Fruit fly (Drosophila melanogaster) whole organism, pupa: ENCODE data around the gene galla-2.

ENCODE experiments used
- CG10348 ChIP-seq: fragments of 200-800 bp; sonication (Bioruptor generic); IDR thresholded peaks from 2 replicates; pipeline ENCODE4 v1.3.6; 2022; ENCODE audit warnings: missing biosample characterization, missing genetic modification characterization
- CG12605 ChIP-seq: fragments of 200-800 bp; sonication (Bioruptor generic); IDR thresholded peaks from 2 replicates; pipeline ENCODE4 v1.3.6; 2022; ENCODE audit warnings: missing biosample characterization, missing genetic modification characterization
- CG13204 ChIP-seq: fragments of 200-800 bp; sonication (Bioruptor generic); optimal IDR thresholded peaks from 2 replicates; lab custom pipeline; 2018; ENCODE audit warnings: missing biosample characterization, mild to moderate bottlenecking, missing genetic modification characterization, moderate library complexity
- CG14655 ChIP-seq: fragments of 200-800 bp; sonication (Bioruptor generic); optimal IDR thresholded peaks from 3 replicates; lab custom pipeline; 2017; ENCODE audit warnings: mild to moderate bottlenecking, missing biosample characterization, missing genetic modification reagents, missing genetic modification characterization
- CG15710 ChIP-seq: fragments of 200-800 bp; sonication (Bioruptor generic); optimal IDR thresholded peaks from 2 replicates; lab custom pipeline; 2018; ENCODE audit warnings: missing biosample characterization, mild to moderate bottlenecking, missing genetic modification characterization, moderate library complexity
- CG17806 ChIP-seq: fragments of 200-800 bp; sonication (Bioruptor generic); optimal IDR thresholded peaks from 2 replicates; lab custom pipeline; 2018; ENCODE audit warnings: missing biosample characterization, mild to moderate bottlenecking, missing genetic modification characterization, moderate library complexity
- CG32121 ChIP-seq: fragments of 200-800 bp; sonication (Bioruptor generic); IDR thresholded peaks from 2 replicates; pipeline ENCODE4 v1.3.6; 2022; ENCODE audit warnings: missing biosample characterization, missing genetic modification characterization
- CG34367 ChIP-seq: fragments of 200-800 bp; sonication (Bioruptor generic); optimal IDR thresholded peaks from 2 replicates; lab custom pipeline; 2018; ENCODE audit warnings: missing biosample characterization, mild to moderate bottlenecking, missing genetic modification characterization
- CG4496 ChIP-seq: fragments of 200-800 bp; sonication (Bioruptor generic); IDR thresholded peaks from 3 replicates; pipeline ENCODE4 v1.3.6; 2022; ENCODE audit warnings: missing biosample characterization, missing genetic modification characterization
- CG8159 ChIP-seq: fragments of 200-800 bp; sonication (Bioruptor generic); optimal IDR thresholded peaks from 3 replicates; lab custom pipeline; 2018; ENCODE audit warnings: missing biosample characterization, mild to moderate bottlenecking, missing genetic modification characterization, moderate library complexity
- CG8301 ChIP-seq: fragments of 200-800 bp; sonication (Bioruptor generic); optimal IDR thresholded peaks from 2 replicates; lab custom pipeline; 2018; ENCODE audit warnings: missing biosample characterization, mild to moderate bottlenecking, missing genetic modification characterization
- CG9948 ChIP-seq: fragments of 200-800 bp; sonication (Bioruptor generic); optimal IDR thresholded peaks from 2 replicates; lab custom pipeline; 2018; ENCODE audit warnings: missing biosample characterization, mild to moderate bottlenecking, missing genetic modification characterization, moderate library complexity
- D1 ChIP-seq: fragments of 200-800 bp; sonication (Bioruptor generic); optimal IDR thresholded peaks from 2 replicates; lab custom pipeline; 2018; ENCODE audit warnings: missing biosample characterization, mild to moderate bottlenecking, missing genetic modification characterization, moderate library complexity
- EcR ChIP-seq: fragments of 200-800 bp; sonication (Bioruptor generic); optimal IDR thresholded peaks from 3 replicates; lab custom pipeline; 2019; ENCODE audit warnings: missing biosample characterization, missing genetic modification characterization, mild to moderate bottlenecking, moderate library complexity, missing genetic modification reagents
- Ets98B ChIP-seq: fragments of 200-800 bp; sonication (Bioruptor generic); IDR thresholded peaks from 2 replicates; pipeline ENCODE4 v1.3.6; 2022; ENCODE audit warnings: missing biosample characterization, missing genetic modification characterization
- Pif1A ChIP-seq: fragments of 200-800 bp; sonication (Bioruptor generic); optimal IDR thresholded peaks from 3 replicates; lab custom pipeline; 2016; ENCODE audit warnings: missing biosample characterization, missing genetic modification characterization
- Pif1B ChIP-seq: fragments of 200-800 bp; sonication (Bioruptor generic); optimal IDR thresholded peaks from 3 replicates; lab custom pipeline; 2016; ENCODE audit warnings: missing biosample characterization, missing genetic modification characterization
- Snoo ChIP-seq: fragments of 200-800 bp; sonication (Bioruptor generic); optimal IDR thresholded peaks from 3 replicates; lab custom pipeline; 2017; ENCODE audit warnings: missing biosample characterization, mild to moderate bottlenecking, missing genetic modification characterization, inconsistent platforms
- fd96Ca ChIP-seq: fragments of 200-800 bp; sonication (Bioruptor generic); IDR thresholded peaks from 3 replicates; pipeline ENCODE4 v1.3.6; 2022; ENCODE audit warnings: missing biosample characterization, missing genetic modification characterization
- gl ChIP-seq: fragments of 200-800 bp; sonication (Bioruptor generic); optimal IDR thresholded peaks from 2 replicates; lab custom pipeline; 2018; ENCODE audit warnings: missing biosample characterization, mild to moderate bottlenecking, missing genetic modification characterization
- rn ChIP-seq: fragments of 200-800 bp; sonication (Bioruptor generic); IDR thresholded peaks from 2 replicates; pipeline ENCODE4 v1.3.6; 2022; ENCODE audit warnings: missing biosample characterization, missing genetic modification characterization

galla-2 gene

DNA sequence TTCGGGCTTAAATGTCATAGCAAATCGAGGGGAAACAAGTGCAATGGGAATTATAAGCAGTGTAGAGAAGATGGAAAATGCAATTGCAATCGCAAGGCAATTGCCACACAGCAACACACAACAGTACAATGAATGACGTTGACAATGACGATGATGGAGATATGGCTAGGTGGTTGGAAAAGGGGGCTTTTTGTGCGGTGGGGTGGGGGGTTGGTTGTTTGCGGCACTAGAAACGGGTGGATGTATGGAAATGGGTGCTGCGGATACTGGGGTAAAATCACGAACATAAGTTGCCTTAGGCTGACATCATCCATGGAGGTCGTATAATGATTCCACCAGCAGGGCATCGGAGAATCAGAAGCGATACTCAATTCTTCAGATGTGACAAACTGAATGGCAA is 13.5 kb upstream of the galla-2 start:
- TF ChIP-seq CG17806 (tag; lab: Kevin White, UChicago) = no peak
- no peak for TF ChIP-seq CG32121
- TF ChIP-seq CG10348 (GFP tag; lab: Robert Waterston, UW) = no peak
- no peak for TF ChIP-seq CG8159 (tag; lab: Kevin White, UChicago)
- TF ChIP-seq CG8301 (tag; lab: Kevin White, UChicago) = no peak
- TF ChIP-seq D1 = no peak
- TF ChIP-seq Snoo (tag; lab: Kevin White, UChicago) = no peak
- no peak for TF ChIP-seq gl (tag; lab: Kevin White, UChicago)
- no peak for TF ChIP-seq CG12605 (GFP tag; lab: Robert Waterston, UW)
- no peak for TF ChIP-seq CG9948 (tag; lab: Kevin White, UChicago)
- TF ChIP-seq CG13204 (GFP tag; lab: Kevin White, UChicago) = no peak
- no peak for TF ChIP-seq CG4496 (GFP tag; lab: Robert Waterston, UW)
- TF ChIP-seq EcR = no peak
- no peak for TF ChIP-seq Pif1A (GFP tag; lab: Kevin White, UChicago)

DNA sequence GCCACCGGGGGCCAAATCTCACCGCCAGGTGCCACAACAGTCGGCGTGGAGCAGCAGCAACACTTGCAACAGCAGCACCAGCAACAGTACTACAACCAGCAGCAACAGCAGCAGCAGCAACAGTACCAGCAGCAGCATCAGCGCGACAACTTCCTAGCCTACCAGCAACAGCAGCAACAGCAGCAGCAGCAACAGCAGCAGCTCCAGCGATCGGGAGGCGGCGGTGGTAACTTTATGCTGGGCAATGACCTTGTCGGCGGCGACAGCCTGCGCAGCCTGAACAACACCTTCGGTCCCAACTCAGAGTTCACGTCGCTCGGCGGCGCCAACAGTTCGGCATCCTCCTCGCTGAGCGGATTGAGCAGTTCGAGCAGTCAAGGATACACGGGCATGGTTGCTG is 12.6 kb upstream of the galla-2 start:
- TF ChIP-seq CG9948 (tag; lab: Kevin White, UChicago) (no peak), CG12605 (GFP tag; lab: Robert Waterston, UW) (no peak), CG10348 (GFP tag; lab: Robert Waterston, UW) (no peak), CG15710 (tag; lab: Kevin White, UChicago) (no peak), fd96Ca (GFP tag; lab: Robert Waterston, UW) (no peak), CG13204 (GFP tag; lab: Kevin White, UChicago) (no peak), CG4496 (GFP tag; lab: Robert Waterston, UW) (no peak), CG34367 (tag; lab: Kevin White, UChicago) (no peak), D1 (no peak), Snoo (tag; lab: Kevin White, UChicago) (no peak), CG14655 (GFP tag; lab: Kevin White, UChicago) (no peak)

DNA sequence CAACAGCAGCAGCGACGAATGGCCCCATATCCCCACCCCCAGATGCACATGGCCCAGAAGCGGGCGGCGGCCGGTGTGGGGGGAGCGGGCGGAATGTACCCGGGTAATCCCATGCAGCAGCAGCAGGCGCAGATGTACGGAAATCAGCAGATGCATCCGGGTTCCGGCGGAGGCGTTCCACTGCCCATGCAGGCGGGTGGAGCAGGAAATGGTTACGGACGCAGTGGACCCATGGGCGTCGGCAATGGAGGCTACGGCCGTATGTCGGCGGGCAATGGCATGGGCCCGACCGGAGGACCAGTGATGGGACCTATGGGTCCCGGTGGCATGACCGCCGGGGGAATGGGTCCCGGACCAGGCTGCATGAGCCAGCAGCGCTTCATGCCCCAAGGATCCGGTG is 11.2 kb upstream of the galla-2 start:
- TF ChIP-seq Ets98B (no peak), CG9948 (tag; lab: Kevin White, UChicago) (no peak), EcR (no peak), CG14655 (GFP tag; lab: Kevin White, UChicago) (no peak), CG4496 (GFP tag; lab: Robert Waterston, UW) (no peak), CG10348 (GFP tag; lab: Robert Waterston, UW) (no peak), CG12605 (GFP tag; lab: Robert Waterston, UW) (no peak)

DNA sequence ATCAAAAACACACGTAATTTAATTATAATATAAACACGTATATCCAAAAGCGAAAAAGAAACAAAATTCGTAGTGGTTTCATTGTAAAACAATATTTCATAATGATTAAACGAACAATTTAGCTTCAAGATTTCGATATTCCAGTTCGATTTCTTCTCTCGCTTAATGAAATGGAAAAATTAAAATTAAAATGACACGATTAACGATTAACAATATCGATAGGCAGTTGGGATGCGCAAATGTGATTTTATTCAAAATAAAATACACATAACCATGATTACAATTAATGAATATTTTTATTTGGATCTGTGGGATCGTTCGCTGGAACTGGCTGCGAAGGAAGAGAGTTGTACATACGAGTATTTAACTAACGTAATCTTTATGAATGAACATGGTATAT is 6.7 kb upstream of the galla-2 start:
- TF ChIP-seq CG17806 (tag; lab: Kevin White, UChicago) (no peak), CG15710 (tag; lab: Kevin White, UChicago) (no peak), CG14655 (GFP tag; lab: Kevin White, UChicago) (no peak), CG10348 (GFP tag; lab: Robert Waterston, UW) (no peak), EcR (no peak), Snoo (tag; lab: Kevin White, UChicago) (no peak), gl (tag; lab: Kevin White, UChicago) (no peak), CG12605 (GFP tag; lab: Robert Waterston, UW) (no peak), Pif1B (GFP tag; lab: Kevin White, UChicago) (no peak), CG32121 (no peak), CG8159 (tag; lab: Kevin White, UChicago) (no peak), rn (GFP tag; lab: Robert Waterston, UW) (no peak), Ets98B (no peak)

DNA sequence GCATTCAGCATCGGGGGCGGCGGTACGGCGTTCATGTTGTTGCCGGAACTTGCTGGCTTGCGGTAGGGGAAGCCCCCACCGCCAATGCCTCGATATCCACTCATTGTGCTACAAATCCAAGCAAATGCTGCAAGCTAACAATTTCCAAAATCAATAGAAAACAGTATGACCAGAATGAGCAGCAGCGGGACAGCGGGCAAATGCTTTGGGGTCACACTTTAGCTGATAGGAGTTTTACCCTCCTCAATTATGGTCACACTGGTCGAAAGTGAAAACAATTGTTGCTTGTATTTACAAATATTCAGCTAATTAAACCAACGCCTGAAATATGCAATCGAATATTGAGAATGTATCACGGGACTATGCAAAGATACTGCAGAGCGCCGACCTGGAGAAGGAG is 3.8 kb upstream of the galla-2 start, which contains the start of the genes CG6418 and Blos4:
TSS of gene CG6418 (minus strand) at position 196 of the 400 bp plus-strand sequence.
TSS of gene Blos4 (plus strand) at position 244 of the 400 bp plus-strand sequence.
- TF ChIP-seq CG4496 (GFP tag; lab: Robert Waterston, UW) = 0 out of 3 replicates have a peak, but pooled peaks have one; percentile 20
- no peak for TF ChIP-seq CG8301 (tag; lab: Kevin White, UChicago)
- TF ChIP-seq, all 21 proteins: peak for 1

DNA sequence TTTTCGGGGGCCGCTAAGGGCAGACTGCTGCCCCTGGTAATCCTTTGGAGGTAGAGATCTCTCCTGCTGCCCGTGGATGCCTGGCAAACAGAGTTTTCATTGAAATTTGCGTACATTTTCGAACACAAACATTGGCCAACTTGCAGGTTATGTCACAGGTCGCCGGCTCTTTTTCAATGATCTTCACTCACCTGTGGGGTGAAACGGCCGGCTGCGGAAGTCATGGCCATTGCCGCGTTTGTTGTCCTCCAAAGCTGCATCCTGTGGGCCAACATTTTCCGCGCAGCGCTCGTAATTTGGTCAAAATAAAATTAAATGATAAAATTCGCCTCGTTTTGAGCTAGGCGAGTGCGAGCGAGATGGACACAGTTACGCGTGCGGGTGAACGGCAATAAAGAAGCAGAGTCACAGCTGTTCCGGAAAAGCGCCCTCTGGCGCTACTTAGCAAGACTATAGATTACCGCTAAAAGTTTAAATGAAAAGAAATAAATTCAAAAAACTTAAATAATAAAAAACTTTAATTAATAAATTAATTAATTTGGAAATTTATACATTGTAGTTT is 3.1 kb downstream of the galla-2 start:
- peak; percentile 76 for TF ChIP-seq D1
- TF ChIP-seq CG17806 (tag; lab: Kevin White, UChicago) = no peak
- TF ChIP-seq, all 21 proteins: peak for 1

DNA sequence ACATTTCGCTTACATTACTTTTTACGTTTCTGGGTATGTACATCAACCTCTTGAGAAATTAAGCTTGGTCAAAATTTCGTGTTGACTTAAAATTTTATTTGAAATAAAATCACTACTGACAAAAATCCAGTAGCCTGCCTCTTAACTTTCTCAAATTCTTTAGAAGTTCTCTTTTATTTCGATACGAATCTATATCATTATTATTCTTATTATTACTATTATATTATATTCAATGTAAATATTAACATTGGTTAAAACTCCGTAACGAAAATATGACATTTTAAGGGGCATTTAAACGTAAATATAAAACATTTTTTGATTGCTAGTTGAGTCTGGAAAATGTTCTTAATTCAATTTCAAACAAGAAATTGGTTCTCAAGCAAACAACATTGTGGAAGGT is 3.7 kb downstream of the galla-2 start, which contains the start of gene OXA1L:
TSS of gene OXA1L (minus strand) at position 101 of the 400 bp plus-strand sequence.
- no peak for TF ChIP-seq CG4496 (GFP tag; lab: Robert Waterston, UW)
- TF ChIP-seq CG17806 (tag; lab: Kevin White, UChicago) = no peak
- no peak for TF ChIP-seq CG15710 (tag; lab: Kevin White, UChicago)
- TF ChIP-seq Ets98B = no peak
- TF ChIP-seq CG9948 (tag; lab: Kevin White, UChicago) = no peak
- no peak for TF ChIP-seq CG8159 (tag; lab: Kevin White, UChicago)
- no peak for TF ChIP-seq D1
